Worm (Caenorhabditis elegans): ENCODE measurements around the gene nit-1.

nit-1 gene

DNA sequence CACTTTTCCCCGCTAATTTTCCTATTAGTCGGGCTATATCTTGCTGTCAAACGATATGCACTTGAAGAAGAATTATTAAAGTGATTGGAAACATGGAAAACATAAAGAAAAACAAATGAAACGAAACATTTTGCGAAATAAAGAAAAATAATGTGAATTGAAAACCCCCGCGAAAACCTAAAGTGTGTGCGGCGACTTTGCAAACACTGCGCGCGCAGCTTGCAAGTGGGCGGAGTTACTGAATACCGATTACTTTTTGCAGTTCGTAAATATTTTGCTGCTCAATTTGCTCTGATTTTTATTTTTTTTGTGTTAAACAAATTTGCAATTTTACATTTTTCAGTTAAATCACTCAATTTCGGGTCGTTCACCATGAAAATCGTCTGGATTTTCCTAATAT lies 5.4 kb upstream of the nit-1 start, which contains the start of gene ccdc-47 (continued):
- TF ChIP-seq madf-8 (GFP tag; conservative IDR thresholded peaks at IDR 0.05) (peak; percentile 48; the same call in 1 of the 2 replicates), lin-54 (GFP tag; optimal IDR thresholded peaks at IDR 0.05) (peak; percentile 50), ztf-26 (tag; optimal IDR thresholded peaks at IDR 0.05) (no peak), lin-40 (tag; optimal IDR thresholded peaks at IDR 0.05) (no peak), nhr-90 (tag; optimal IDR thresholded peaks at IDR 0.05) (no peak), ceh-100 (GFP tag; IDR thresholded peaks at IDR 0.05) (0 out of 2 replicates have a peak, but pooled peaks have one; percentile 32), let-526 (GFP tag; IDR thresholded peaks at IDR 0.05) (no peak), dpl-1 (GFP tag; optimal IDR thresholded peaks at IDR 0.05) (peak; percentile 37), F49E8.2 (tag; optimal IDR thresholded peaks at IDR 0.05; ENCODE audit: insufficient read depth) (peak; percentile 1), mcd-1 (GFP tag; IDR thresholded peaks at IDR 0.05) (peak; percentile 38; the same call in 1 of the 2 replicates), sptf-2 (GFP tag; optimal IDR thresholded peaks at IDR 0.05) (no peak), B0336.3 (GFP tag; IDR thresholded peaks at IDR 0.05) (0 out of 2 replicates have a peak, but pooled peaks have one; percentile 10), cebp-1 (GFP tag; IDR thresholded peaks at IDR 0.05) (no peak), cebp-1 (tag; optimal IDR thresholded peaks at IDR 0.05) (peak; percentile 69), C06A6.2 (GFP tag; conservative IDR thresholded peaks at IDR 0.05) (0 out of 2 replicates have a peak, but pooled peaks have one; percentile 31), somi-1 (GFP tag; optimal IDR thresholded peaks at IDR 0.05) (no peak), lsl-1 (GFP tag; optimal IDR thresholded peaks at IDR 0.05) (peak; percentile 47), snpc-1.3 (tag; optimal IDR thresholded peaks at IDR 0.05; ENCODE audit: insufficient read depth) (peak; percentile 73), B0019.2 (GFP tag; conservative IDR thresholded peaks at IDR 0.05) (no peak), ceh-27 (GFP tag; optimal IDR thresholded peaks at IDR 0.05) (peak; percentile 37), ztf-3 (GFP tag; optimal IDR thresholded peaks at IDR 0.05) (no peak), madf-6 (GFP tag; IDR thresholded peaks at IDR 0.05) (peak; percentile 76)

DNA sequence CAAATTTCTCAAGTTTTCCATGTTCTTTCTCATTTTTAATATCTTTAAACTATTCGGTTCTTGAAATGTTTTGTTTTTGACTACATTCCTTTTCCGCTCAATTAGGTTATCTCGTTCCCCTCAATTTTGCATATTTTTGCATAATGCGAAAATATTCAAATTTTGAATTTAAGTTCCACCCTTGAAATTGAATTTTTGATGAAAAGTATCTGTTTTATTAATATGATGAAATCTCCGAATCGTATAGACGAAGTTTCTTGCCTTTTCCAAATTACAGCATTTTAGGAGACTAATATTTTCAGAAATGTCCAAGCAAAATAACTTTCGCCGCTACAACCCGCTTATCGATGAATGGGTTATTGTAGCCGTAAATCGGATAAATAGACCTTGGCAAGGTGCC lies 3.4 kb upstream of the nit-1 start, which contains the start of gene ZK1058.3:
TSS of gene ZK1058.3 (plus strand) at position 301 of the 400 bp plus-strand sequence.
- peak; percentile 1 for TF ChIP-seq tlf-1 (GFP tag; optimal IDR thresholded peaks at IDR 0.05)
- TF ChIP-seq B0019.2 (GFP tag; conservative IDR thresholded peaks at IDR 0.05), result 0 out of 2 replicates have a peak, but pooled peaks have one; percentile 33
- 0 out of 2 replicates have a peak, but pooled peaks have one; percentile 42 for TF ChIP-seq madf-6 (GFP tag; IDR thresholded peaks at IDR 0.05)
- TF ChIP-seq rcor-1 (GFP tag; IDR thresholded peaks at IDR 0.05), result 0 out of 2 replicates have a peak, but pooled peaks have one; percentile 11
- peak; percentile 55; the same call in 1 of the 2 replicates for TF ChIP-seq hsf-1 (GFP tag; IDR thresholded peaks at IDR 0.05)
- no peak for TF ChIP-seq aptf-3 (GFP tag; IDR thresholded peaks at IDR 0.05)
- TF ChIP-seq rec-8 (tag; optimal IDR thresholded peaks at IDR 0.05), result no peak
- no peak for TF ChIP-seq pha-4 (tag; optimal IDR thresholded peaks at IDR 0.05)
- TF ChIP-seq B0336.3 (GFP tag; IDR thresholded peaks at IDR 0.05), result 0 out of 2 replicates have a peak, but pooled peaks have one; percentile 20
- TF ChIP-seq ekl-4 (GFP tag; IDR thresholded peaks at IDR 0.05), result no peak

DNA sequence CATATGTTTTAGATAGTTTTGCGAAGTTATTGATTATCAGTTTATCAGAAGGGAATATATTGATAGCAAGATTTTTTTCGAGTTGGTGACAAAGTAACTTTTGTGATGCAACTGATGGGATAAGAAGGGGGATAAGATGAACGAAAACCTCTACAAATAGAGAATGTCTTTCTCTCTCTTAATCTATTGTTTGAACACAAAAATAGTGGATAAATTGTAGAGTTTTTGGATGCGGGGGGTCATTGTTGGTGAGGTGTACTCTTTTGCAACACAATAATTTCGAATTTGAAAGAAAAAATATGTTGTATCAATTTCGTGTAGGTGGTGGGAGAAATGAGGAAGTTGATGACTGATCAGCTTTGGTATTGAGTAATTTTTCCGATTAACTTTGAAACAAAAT lies 4.1 kb downstream of the nit-1 start, which contains the start of gene ZK1058.9:
TSS of gene ZK1058.9 (minus strand) at position 101 of the 400 bp plus-strand sequence.
- TF ChIP-seq snpc-1.3 (tag; optimal IDR thresholded peaks at IDR 0.05; ENCODE audit: insufficient read depth) (no peak), madf-3 (GFP tag; IDR thresholded peaks at IDR 0.05) (no peak), pha-4 (tag; optimal IDR thresholded peaks at IDR 0.05) (no peak)

DNA sequence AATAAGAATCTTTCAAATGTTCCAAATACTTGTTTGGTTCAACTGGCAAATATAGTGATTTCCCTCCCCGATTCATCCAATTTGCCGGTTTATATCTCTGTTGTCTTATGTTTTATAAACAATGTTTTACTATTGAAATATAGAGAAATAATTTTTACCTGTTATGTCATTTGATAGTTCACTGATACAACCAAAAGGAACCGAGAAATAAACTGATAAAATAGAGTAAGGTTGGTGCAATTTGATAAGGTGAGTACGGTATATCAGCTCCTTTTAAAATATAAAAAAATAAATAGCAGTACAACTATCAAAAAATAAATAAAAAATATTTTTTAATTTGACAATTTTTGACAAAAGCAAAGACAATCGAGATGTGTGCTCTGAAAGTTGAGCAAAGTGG lies 4.8 kb downstream of the nit-1 start:
- TF ChIP-seq F57C9.4 (tag; optimal IDR thresholded peaks at IDR 0.05) (no peak), bed-1 (GFP tag; IDR thresholded peaks at IDR 0.05) (no peak), lir-1 (GFP tag; conservative IDR thresholded peaks at IDR 0.05) (no peak)

Data from whole organism, young adult.